Worm (Caenorhabditis elegans) whole organism, late embryonic: Measurements from ENCODE around the gene hacl-1.

ENCODE experiments used
- ceh-48 ChIP-seq: sonication (generic microtip); optimal IDR thresholded peaks from 2 replicates; lab custom pipeline; 2016; ENCODE audit warnings: missing genetic modification characterization, inconsistent platforms, missing compliant biosample characterization
- lim-6 ChIP-seq: sonication (generic microtip); optimal IDR thresholded peaks from 2 replicates; lab custom pipeline; 2016; ENCODE audit warnings: missing genetic modification characterization, missing compliant biosample characterization
- nhr-11 ChIP-seq: fragments of 150-350 bp; optimal IDR thresholded peaks from 2 replicates; lab custom pipeline; 2014; ENCODE audit warnings: missing biosample characterization, missing genetic modification characterization
- pat-9 ChIP-seq: fragments of 200-800 bp; sonication (Bioruptor generic); optimal IDR thresholded peaks from 2 replicates; lab custom pipeline; 2018; ENCODE audit warnings: mild to moderate bottlenecking, missing genetic modification characterization, moderate library complexity, missing compliant biosample characterization
- syd-9 ChIP-seq: sonication (generic microtip); optimal IDR thresholded peaks from 2 replicates; lab custom pipeline; 2016; ENCODE audit warnings: mild to moderate bottlenecking, missing genetic modification characterization, moderate library complexity, missing compliant biosample characterization

DNA sequence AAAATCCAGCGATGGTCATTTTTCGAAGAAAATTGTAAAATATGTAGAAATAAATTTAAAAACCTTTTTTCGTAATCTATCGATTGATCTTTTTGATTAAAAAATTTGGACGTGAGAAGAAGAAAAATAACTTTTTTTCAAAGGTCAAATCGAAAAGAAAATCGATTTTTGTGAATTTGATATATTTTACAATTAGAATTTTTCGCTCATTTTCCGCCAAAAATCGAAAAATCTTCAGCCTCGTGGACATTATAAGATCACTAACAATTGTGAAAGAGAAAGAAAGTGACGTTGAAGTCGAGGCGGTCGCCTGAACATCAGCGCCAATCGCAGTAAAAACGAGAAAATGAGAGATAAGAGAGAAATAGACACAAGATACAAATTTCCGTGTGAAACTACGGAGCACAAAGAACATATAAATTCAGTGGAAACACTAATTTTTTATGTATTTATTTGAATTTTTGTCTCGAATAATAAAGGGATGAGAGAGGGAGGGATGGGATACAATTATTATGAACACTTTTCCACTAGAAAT, 23.1 kb downstream of the hacl-1 start, which contains the start of gene cisd-1:
- TF ChIP-seq lim-6 (tag; lab: Kevin White, UChicago), result no peak
- no peak for TF ChIP-seq pat-9 (tag; lab: Kevin White, UChicago)
- TF ChIP-seq nhr-11 (tag; lab: Kevin White, UChicago), result no peak
- TF ChIP-seq ceh-48, result no peak
- TF ChIP-seq syd-9, result no peak
